Worm (Caenorhabditis elegans): ENCODE data around the gene K08F8.15.

Gene K08F8.15

DNA sequence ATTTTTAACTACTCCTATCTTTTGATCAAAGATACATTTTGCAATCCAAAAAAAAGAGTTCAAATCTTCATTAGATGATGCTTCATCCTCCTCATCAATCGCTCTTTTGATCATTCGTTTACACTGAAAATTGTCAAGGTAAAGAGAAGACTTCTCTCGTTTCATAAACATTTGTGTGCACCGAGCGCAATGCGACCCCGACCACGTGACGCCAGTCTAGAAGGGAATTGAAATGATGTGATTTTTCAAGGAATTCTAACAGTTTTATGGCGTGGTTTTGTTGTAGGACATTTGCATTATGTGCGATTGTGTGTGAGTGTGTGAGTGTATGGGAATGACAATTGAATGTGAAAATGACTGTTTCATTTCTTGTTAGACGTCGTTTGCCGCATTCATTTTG, 25.3 kb upstream of the K08F8.15 start:
- TF ChIP-seq him-1 (tag; optimal IDR thresholded peaks at IDR 0.05), result no peak

- TF ChIP-seq W03F9.2 (tag; optimal IDR thresholded peaks at IDR 0.05) (no peak), him-1 (tag; optimal IDR thresholded peaks at IDR 0.05) (no peak), dao-5 (tag; optimal IDR thresholded peaks at IDR 0.05) (no peak)
Measured at ce11 chrII:8742006-8742847, 24.4 kb upstream of the K08F8.15 start.

- TF ChIP-seq W03F9.2 (tag; optimal IDR thresholded peaks at IDR 0.05) (no peak), dao-5 (tag; optimal IDR thresholded peaks at IDR 0.05) (no peak), him-1 (tag; optimal IDR thresholded peaks at IDR 0.05) (no peak)
Measured at ce11 chrII:8742972-8743371, 23.6 kb upstream of the K08F8.15 start.

DNA sequence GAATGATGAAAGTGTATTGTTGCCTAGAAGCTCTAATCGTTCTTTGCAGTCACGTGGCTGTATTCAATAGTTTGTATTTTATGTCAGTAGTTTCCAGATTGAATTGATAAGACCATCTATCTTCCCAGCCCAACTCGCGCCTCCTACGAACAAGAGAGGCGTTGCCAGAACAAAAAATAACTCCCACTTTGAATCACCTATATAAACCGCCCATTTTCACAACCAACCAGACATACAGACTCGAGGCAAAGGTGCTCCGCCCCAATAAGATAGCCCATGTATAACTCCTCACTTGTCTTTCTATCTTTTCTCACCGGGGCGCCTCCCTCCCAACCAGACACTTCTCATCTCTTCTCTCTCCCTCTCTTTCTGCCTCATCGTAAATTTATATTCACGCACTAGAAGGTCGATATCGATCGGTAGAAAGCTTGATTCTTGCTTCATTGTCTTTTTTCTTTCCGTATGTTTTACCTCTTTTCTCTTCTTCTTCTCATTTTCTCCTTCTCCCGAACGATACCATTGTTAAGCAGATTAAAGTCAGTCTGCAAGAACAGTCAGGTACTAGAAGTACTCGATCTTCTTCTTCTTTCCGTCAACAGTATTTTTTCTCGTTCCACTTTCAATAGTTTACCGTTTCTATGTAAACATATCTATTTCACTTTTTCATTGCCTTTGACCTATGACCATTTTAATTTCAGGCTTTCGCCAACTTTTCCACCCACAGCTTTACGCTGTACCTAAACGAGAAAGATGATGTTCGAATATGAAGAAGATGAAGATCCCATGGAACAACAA, 23.0 kb upstream of the K08F8.15 start, which contains the start of gene mak-1:
Gene mak-1 (plus strand): TSS at position 693 of the 795 bp plus-strand sequence.
- TF ChIP-seq W03F9.2 (tag; optimal IDR thresholded peaks at IDR 0.05), result no peak
- no peak for TF ChIP-seq dao-5 (tag; optimal IDR thresholded peaks at IDR 0.05)
- TF ChIP-seq him-1 (tag; optimal IDR thresholded peaks at IDR 0.05), result no peak

- no peak for TF ChIP-seq him-1 (tag; optimal IDR thresholded peaks at IDR 0.05)
Measured at ce11 chrII:8744555-8745448, 21.8 kb upstream of the K08F8.15 start.

DNA sequence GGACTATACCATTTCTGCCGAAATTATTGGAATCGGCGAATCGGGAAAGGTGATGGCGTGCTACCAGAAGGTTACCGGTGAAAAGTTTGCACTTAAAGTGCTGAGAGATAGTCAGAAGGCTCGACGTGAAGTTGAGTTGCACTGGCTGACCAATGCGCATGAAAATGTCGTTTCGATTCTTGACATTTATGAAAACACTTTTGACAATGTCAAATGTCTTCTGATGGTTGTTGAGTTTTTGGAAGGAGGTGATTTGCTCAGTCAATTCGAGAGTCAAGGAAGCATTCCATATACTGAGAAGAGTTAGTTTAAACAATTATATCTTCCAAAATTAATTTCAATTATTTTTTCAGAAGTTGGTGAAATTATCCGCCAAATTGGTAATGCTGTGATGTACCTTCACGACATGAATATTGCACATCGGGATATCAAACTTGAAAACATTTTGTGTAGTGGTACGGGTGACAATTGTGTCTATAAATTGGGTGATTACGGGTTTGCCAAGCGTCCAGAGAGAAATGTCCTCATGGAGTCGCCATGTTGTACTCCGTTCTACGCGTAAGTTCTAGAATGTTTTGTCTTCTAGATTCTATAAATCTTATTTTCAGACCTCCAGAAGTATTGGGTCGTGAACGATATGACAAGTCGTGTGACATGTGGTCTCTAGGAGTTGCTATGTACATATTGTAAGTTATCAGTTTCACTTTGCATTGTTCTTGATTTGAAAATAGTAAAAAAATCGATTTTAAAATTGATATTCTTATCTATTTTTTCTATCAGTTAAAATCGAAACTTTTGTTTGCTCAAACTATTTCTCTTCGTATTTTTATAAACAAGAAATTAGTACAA, 20.9 kb upstream of the K08F8.15 start:
- TF ChIP-seq W03F9.2 (tag; optimal IDR thresholded peaks at IDR 0.05) (no peak), dao-5 (tag; optimal IDR thresholded peaks at IDR 0.05) (no peak), him-1 (tag; optimal IDR thresholded peaks at IDR 0.05) (no peak)

- no peak for TF ChIP-seq W03F9.2 (tag; optimal IDR thresholded peaks at IDR 0.05)
- TF ChIP-seq dao-5 (tag; optimal IDR thresholded peaks at IDR 0.05), result no peak
- TF ChIP-seq him-1 (tag; optimal IDR thresholded peaks at IDR 0.05), result no peak
Measured at ce11 chrII:8746298-8746775, 20.3 kb upstream of the K08F8.15 start.

DNA sequence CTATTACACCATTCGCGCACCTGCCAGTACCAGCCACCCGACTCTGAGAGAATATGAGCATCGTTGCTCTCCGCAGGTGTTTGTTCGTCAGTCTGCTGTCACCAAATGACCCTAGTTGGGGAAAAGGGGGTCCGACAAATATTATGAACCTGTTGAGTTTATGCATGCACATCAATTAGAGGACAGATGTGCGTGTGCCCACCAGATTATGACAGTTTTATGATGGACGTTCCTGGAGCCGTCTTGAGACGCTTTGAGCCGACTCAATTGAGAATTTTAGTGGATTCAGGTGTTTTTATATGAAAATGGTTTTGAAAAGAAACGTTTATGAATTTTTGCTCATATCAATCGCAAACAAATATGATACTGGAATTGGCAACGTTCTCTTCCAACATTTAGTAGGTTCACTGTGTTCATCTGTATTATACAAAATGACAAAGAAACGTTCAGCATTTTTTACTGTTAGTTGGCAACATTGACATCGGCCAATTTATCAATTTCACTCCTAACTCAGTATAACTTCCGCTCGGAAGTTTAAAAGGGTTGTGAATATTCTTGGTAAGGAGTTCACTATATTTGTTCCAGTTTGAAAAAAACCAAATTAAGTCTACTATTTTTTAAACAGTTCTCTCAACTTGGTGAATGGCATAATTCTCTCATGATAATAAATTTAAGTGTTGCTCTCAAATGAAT, 19.2 kb upstream of the K08F8.15 start:
- TF ChIP-seq dao-5 (tag; optimal IDR thresholded peaks at IDR 0.05) (no peak), him-1 (tag; optimal IDR thresholded peaks at IDR 0.05) (peak; percentile 2)

ce11 chrII:8747939-8748352, 18.7 kb upstream of the K08F8.15 start:
- no peak for TF ChIP-seq dao-5 (tag; optimal IDR thresholded peaks at IDR 0.05)
- no peak for TF ChIP-seq him-1 (tag; optimal IDR thresholded peaks at IDR 0.05)
- TF ChIP-seq W03F9.2 (tag; optimal IDR thresholded peaks at IDR 0.05), result no peak

ce11 chrII:8748638-8749037, 18.0 kb upstream of the K08F8.15 start:
- TF ChIP-seq him-1 (tag; optimal IDR thresholded peaks at IDR 0.05) (no peak), dao-5 (tag; optimal IDR thresholded peaks at IDR 0.05) (no peak), W03F9.2 (tag; optimal IDR thresholded peaks at IDR 0.05) (no peak)

ce11 chrII:8749084-8749483, 17.5 kb upstream of the K08F8.15 start:
- no peak for TF ChIP-seq dao-5 (tag; optimal IDR thresholded peaks at IDR 0.05)
- TF ChIP-seq him-1 (tag; optimal IDR thresholded peaks at IDR 0.05), result no peak
- no peak for TF ChIP-seq W03F9.2 (tag; optimal IDR thresholded peaks at IDR 0.05)

- no peak for TF ChIP-seq W03F9.2 (tag; optimal IDR thresholded peaks at IDR 0.05)
- TF ChIP-seq him-1 (tag; optimal IDR thresholded peaks at IDR 0.05), result no peak
- TF ChIP-seq dao-5 (tag; optimal IDR thresholded peaks at IDR 0.05), result no peak
Measured at ce11 chrII:8750056-8750455, 16.6 kb upstream of the K08F8.15 start.
